Fruit fly (Drosophila melanogaster) ovary, adult (tissue): ENCODE data around the gene Nepl3.

ENCODE experiments used
- CG17801 ChIP-seq: fragments of 200-800 bp; optimal IDR thresholded peaks from 2 replicates; lab custom pipeline; 2019; ENCODE audit warnings: missing biosample characterization, mild to moderate bottlenecking, missing genetic modification characterization, moderate library complexity; ENCODE audit not compliant: partially characterized antibody

Gene Nepl3

dm6 chr2L:5086905-5087522 lies 29.0 kb upstream of the Nepl3 start:
- peak; percentile 86 for TF ChIP-seq CG17801 (GFP tag; lab: Kevin White, UChicago)

DNA sequence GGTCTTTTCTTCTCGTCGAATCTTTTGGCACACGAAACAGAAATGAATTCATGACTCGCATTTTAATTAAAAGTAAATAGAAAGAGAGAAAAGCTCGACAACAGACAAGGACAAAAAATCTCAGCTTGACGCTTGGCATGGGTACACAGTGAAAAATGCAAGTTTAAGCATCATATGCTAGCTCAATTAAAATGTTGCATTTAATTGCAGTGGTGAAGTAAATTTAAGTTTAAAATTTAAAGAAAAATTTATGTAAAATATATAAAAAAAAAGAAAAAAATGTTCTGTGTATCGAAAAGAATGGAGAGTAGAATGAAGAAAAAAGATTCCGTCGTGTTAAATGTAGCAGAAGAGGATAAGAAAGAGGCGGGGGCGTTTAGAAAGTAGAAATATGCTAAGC lies 27.5 kb upstream of the Nepl3 start:
- peak; percentile 44 for TF ChIP-seq CG17801 (GFP tag; lab: Kevin White, UChicago)

DNA sequence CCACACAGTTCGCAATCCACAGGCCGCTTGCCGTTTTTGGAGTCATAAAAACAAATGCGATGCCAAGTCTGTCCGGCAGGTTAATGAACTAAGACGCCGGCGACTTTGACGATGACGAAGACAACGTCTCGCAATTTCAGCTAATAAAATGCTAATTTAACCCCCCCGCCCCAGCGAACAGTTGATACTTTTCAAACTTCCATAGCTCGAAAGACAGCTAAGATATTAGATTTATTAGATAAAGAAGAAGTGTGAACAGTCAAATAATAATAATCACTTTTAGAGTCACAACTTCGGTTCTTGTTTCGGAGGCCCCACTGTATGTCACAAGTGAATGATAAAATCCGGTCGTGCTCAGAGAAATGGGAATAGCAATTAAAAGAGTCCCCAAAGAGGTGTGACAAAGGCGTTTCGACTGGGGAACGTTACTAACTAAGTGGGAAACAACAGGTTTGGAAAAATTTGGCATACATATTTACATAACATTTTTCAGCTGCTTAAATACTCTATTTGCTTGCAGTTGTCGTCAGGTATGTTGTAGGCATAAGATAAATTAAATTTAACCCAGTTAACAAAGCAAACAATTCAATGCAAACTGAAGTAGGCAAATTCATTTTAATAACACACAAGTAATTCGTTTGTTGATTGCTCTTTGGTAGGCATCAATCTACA lies 26.7 kb upstream of the Nepl3 start:
- TF ChIP-seq CG17801 (GFP tag; lab: Kevin White, UChicago) = no peak

DNA sequence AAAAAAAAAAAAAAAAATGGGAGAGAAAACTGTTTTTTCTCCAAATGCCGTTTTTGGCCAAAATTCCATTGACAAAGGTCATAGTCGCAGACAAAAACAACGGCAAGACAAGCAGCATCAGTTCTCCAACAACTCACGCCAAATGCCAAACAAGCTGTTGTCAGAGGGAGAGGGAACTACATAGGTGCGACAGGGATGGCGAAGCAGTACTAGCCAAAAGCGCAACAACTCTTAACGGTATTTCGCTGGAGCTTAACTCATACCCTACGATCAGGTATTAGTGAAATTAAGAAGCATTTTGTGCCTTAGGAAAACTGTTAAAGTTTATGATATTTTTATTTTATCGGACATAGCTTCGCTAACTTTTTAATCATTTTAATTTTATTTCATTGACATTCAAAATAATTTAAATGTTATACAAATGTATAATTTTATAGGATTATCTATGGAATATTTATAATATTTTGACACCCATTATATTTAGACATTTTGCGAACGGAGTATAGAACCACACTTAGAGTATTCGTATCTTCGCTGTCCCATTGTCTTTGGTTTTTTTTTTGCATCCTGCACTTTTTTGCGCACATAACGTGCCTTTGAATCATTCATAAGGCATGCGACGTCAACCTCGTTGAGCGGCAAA lies 22.3 kb upstream of the Nepl3 start:
- TF ChIP-seq CG17801 (GFP tag; lab: Kevin White, UChicago) = no peak

dm6 chr2L:5079200-5079599 lies 21.2 kb upstream of the Nepl3 start:
- TF ChIP-seq CG17801 (GFP tag; lab: Kevin White, UChicago) = no peak

DNA sequence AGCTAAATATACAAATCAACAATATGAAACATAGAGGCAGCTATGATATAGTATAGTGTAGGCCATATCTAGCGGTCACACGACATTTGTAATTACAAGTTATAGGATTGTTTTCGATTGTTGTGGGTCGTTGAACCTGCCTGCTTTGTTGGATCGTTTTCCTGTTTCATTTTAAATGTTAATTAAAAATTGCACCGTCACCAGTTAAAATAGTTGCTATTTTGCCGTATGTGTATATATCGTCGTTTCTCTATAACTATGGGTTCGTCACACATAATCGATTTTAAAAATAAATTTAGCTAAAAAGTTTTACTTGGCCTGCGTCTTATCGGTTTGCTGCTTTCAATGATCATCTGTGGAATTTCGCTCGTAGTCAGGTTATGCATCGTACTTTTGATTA lies 14.3 kb upstream of the Nepl3 start:
- no peak for TF ChIP-seq CG17801 (GFP tag; lab: Kevin White, UChicago)

dm6 chr2L:5070797-5071579 lies 12.9 kb upstream of the Nepl3 start, which contains the start of gene RpL37A:
RpL37A (plus strand) TSS chr2L:5070957.
- TF ChIP-seq CG17801 (GFP tag; lab: Kevin White, UChicago) = peak; percentile 80

- no peak for TF ChIP-seq CG17801 (GFP tag; lab: Kevin White, UChicago)
Observed at dm6 chr2L:5063936-5064335, 5.9 kb upstream of the Nepl3 start.

DNA sequence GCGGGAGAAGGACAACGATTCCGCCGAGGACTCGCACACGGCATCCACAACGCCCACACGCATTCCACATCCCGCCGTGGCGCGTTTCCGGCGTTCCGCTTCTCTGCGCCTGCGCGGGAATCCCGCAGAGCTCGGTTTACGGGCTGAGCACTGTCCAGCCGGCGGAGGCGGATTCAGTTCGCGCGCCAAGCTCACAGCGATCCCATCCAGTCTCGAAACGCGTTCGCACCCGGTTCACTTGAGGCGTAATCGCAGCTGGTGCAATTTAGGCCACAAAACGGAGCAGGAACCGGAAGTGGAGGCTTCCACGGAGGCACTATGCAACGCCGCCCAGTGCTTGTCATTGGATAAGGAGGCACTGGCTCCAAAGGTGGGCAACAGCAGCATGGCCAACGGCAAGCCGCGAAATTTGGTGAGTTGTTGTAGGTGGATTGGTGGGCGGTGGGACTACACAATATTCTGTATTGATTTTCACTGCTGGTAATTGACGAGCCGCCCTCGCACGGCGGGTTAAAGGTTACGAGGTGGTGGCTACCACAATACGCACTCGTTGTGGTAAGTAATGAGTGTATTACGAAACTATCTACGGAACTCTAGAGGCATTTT lies 4.9 kb upstream of the Nepl3 start:
- no peak for TF ChIP-seq CG17801 (GFP tag; lab: Kevin White, UChicago)

dm6 chr2L:5060952-5061478 lies 3.0 kb upstream of the Nepl3 start:
- TF ChIP-seq CG17801 (GFP tag; lab: Kevin White, UChicago) = no peak

dm6 chr2L:5060515-5060914 lies 2.5 kb upstream of the Nepl3 start, which contains the start of gene qtc:
qtc (plus strand) TSS chr2L:5060815.
- no peak for TF ChIP-seq CG17801 (GFP tag; lab: Kevin White, UChicago)

- TF ChIP-seq CG17801 (GFP tag; lab: Kevin White, UChicago) = peak; percentile 61
Observed at dm6 chr2L:5059645-5060254, 1.7 kb upstream of the Nepl3 start, which contains the start of gene Rpn11. Rpn11 (minus strand) TSS chr2L:5059790.

DNA sequence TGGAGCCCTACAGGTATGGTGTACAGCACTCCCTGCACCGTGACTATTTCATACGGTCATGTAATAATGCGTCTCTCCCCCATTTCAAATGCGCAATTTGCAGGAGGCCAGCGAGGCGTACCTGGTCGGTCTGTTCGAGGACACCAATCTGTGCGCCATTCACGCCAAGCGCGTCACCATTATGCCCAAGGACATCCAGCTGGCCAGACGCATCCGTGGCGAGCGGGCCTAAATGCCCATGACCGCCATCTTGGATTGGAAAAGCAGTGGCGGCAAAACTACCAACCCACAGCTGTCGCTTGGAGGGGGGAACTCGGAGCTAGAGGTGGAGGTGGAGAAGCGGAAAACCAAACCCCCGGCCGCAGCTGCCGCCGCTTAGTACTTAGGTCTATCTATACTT lies 2.5 kb downstream of the Nepl3 start:
- TF ChIP-seq CG17801 (GFP tag; lab: Kevin White, UChicago) = no peak

DNA sequence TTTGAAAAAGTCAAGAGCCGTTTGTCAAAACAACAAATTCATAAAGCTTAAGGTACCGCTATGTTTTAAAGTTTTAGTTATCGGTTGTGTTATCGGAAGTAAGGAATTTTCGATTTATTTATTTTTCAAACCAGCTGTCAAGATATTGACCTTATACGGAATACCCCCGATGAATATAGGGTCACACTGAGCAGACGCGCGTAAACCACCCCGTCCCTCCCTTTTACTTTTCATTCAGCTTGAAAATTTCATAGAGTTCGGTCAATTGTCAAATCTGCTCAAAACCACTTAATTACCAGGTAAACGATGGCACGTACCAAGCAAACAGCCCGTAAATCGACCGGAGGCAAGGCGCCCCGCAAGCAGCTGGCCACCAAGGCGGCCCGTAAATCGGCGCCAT lies 3.1 kb downstream of the Nepl3 start, which contains the start of the genes CG14036 and His3.3A:
Gene CG14036 (minus strand): TSS at position 64 of the 400 bp plus-strand sequence.
Gene His3.3A (plus strand): TSS at position 106 of the 400 bp plus-strand sequence.
- TF ChIP-seq CG17801 (GFP tag; lab: Kevin White, UChicago) = peak; percentile 35
